Worm (Caenorhabditis elegans) whole organism, midembryonic: ENCODE data around the gene ptr-1.

Experiments
- T22C8.4 ChIP-seq: fragments of 200-800 bp; sonication (Bioruptor generic); IDR thresholded peaks from 2 replicates; pipeline ENCODE4 v1.3.6; 2022; ENCODE audit warnings: missing genetic modification characterization, missing compliant biosample characterization
- cog-1 ChIP-seq: sonication (generic microtip); optimal IDR thresholded peaks from 2 replicates; lab custom pipeline; 2016; ENCODE audit warnings: missing genetic modification characterization, missing compliant biosample characterization
- klf-2 ChIP-seq: fragments of 200-800 bp; sonication (Bioruptor generic); conservative IDR thresholded peaks from 2 replicates; pipeline ENCODE4 v1.3.6; 2022; ENCODE audit warnings: missing genetic modification reagents, missing genetic modification characterization, missing compliant biosample characterization
- med-1 ChIP-seq: sonication (generic microtip); optimal IDR thresholded peaks from 2 replicates; lab custom pipeline; 2017; ENCODE audit warnings: missing genetic modification characterization, mild to moderate bottlenecking, missing compliant biosample characterization, antibody characterized with exemption, missing genetic modification reagents; ENCODE audit not compliant: insufficient read depth
- ref-1 ChIP-seq: fragments of 200-800 bp; sonication (Bioruptor generic); conservative IDR thresholded peaks from 2 replicates; pipeline ENCODE4 v1.3.6; 2022; ENCODE audit warnings: missing genetic modification reagents, missing genetic modification characterization, missing compliant biosample characterization
- tab-1 ChIP-seq: fragments of 200-800 bp; sonication (Bioruptor generic); IDR thresholded peaks from 2 replicates; pipeline ENCODE4 v1.3.6; 2022; ENCODE audit warnings: missing genetic modification characterization, missing compliant biosample characterization
- ztf-29 ChIP-seq: fragments of 200-800 bp; sonication (Bioruptor generic); IDR thresholded peaks from 2 replicates; pipeline ENCODE4 v1.3.6; 2022; ENCODE audit warnings: missing genetic modification reagents, missing genetic modification characterization, missing compliant biosample characterization

DNA sequence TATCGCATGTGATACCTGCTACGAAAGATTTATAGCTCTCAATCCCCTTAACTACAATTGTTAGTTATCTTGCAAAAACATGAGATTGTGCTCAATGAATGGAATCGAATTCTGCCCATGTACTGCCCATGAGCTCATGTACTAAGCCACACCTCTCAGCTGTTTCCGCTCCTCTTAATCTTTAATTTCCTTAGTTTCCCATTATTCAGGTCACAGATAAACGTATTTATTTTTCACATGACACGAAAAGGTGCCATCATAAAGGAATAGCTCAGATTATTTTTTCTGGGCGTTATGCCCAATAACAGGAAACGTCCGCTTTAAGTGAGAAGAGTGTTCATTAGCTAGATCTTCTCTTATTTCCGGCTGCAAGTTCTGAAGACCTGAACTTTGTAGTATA is 4.5 kb upstream of the ptr-1 start:
- TF ChIP-seq tab-1 (GFP tag; lab: Robert Waterston, UW) (no peak), cog-1 (tag; lab: Kevin White, UChicago) (no peak), ztf-29 (GFP tag; lab: Robert Waterston, UW) (no peak), klf-2 (GFP tag; lab: Robert Waterston, UW) (no peak), med-1 (no peak), T22C8.4 (GFP tag; lab: Robert Waterston, UW) (no peak), ref-1 (no peak)
